Worm (Caenorhabditis elegans) whole organism, L1 larva: ENCODE results near the gene col-93.

Source experiments
- C04F5.9 ChIP-seq: sonication (generic microtip); optimal IDR thresholded peaks from 2 replicates; lab custom pipeline; 2016; ENCODE audit warnings: missing genetic modification characterization, missing compliant biosample characterization
- C16A3.4 ChIP-seq: fragments of 150-350 bp; optimal IDR thresholded peaks from 2 replicates; lab custom pipeline; 2014; ENCODE audit warnings: missing biosample characterization, missing genetic modification characterization
- C34B4.2 ChIP-seq: sonication (generic microtip); optimal IDR thresholded peaks from 2 replicates; lab custom pipeline; 2017; ENCODE audit warnings: mild to moderate bottlenecking, missing genetic modification characterization, missing compliant biosample characterization
- F16B12.6 ChIP-seq: fragments of 150-350 bp; optimal IDR thresholded peaks from 2 replicates; lab custom pipeline; 2014; ENCODE audit warnings: missing biosample characterization, missing genetic modification characterization
- Y116A8C.19 ChIP-seq: sonication (generic microtip); optimal IDR thresholded peaks from 2 replicates; lab custom pipeline; 2016; ENCODE audit warnings: missing compliant biosample characterization, missing genetic modification characterization, borderline replicate concordance
- ama-1 ChIP-seq: fragments of 150-350 bp; optimal IDR thresholded peaks from 2 replicates; lab custom pipeline; 2014
- blmp-1 ChIP-seq: fragments of 150-350 bp; optimal IDR thresholded peaks from 2 replicates; lab custom pipeline; 2014; ENCODE audit warnings: missing biosample characterization, missing genetic modification characterization
- ceh-8 ChIP-seq: fragments of 200-800 bp; sonication (Bioruptor generic); optimal IDR thresholded peaks from 2 replicates; lab custom pipeline; 2018; ENCODE audit warnings: mild to moderate bottlenecking, missing genetic modification characterization, moderate library complexity, missing compliant biosample characterization
- ceh-90 ChIP-seq: sonication (generic microtip); optimal IDR thresholded peaks from 2 replicates; lab custom pipeline; 2016; ENCODE audit warnings: missing genetic modification characterization, missing compliant biosample characterization
- egl-27 ChIP-seq, 2 experiments: fragments of 150-350 bp in 1 of 2; sonication (generic microtip); optimal IDR thresholded peaks; 3 replicates each; lab custom pipeline; 2017 to 2018; ENCODE audit warnings: missing biosample characterization in 2 of 2, missing genetic modification characterization in 2 of 2, missing genetic modification reagents in 2 of 2
- elt-2 ChIP-seq: sonication (generic microtip); optimal IDR thresholded peaks from 2 replicates; lab custom pipeline; 2016; ENCODE audit warnings: missing genetic modification characterization, mild to moderate bottlenecking, inconsistent platforms, missing compliant biosample characterization, missing genetic modification reagents
- fkh-8 ChIP-seq: sonication (generic microtip); optimal IDR thresholded peaks from 2 replicates; lab custom pipeline; 2016; ENCODE audit warnings: mild to moderate bottlenecking, missing genetic modification characterization, missing compliant biosample characterization
- fos-1 ChIP-seq: fragments of 150-350 bp; optimal IDR thresholded peaks from 2 replicates; lab custom pipeline; 2014; ENCODE audit warnings: missing biosample characterization, missing genetic modification characterization
- hlh-17 ChIP-seq: fragments of 200-800 bp; sonication (Bioruptor generic); optimal IDR thresholded peaks from 2 replicates; lab custom pipeline; 2018; ENCODE audit warnings: missing genetic modification characterization, mild to moderate bottlenecking, missing compliant biosample characterization, moderate library complexity, borderline replicate concordance
- hpl-2 ChIP-seq: fragments of 150-350 bp; optimal IDR thresholded peaks from 2 replicates; lab custom pipeline; 2014; ENCODE audit warnings: missing biosample characterization, missing genetic modification reagents, missing genetic modification characterization
- lin-14 ChIP-seq: fragments of 200-800 bp; sonication (Bioruptor generic); optimal IDR thresholded peaks from 2 replicates; lab custom pipeline; 2018; ENCODE audit warnings: mild to moderate bottlenecking, missing genetic modification characterization, moderate library complexity, missing compliant biosample characterization
- lin-15B ChIP-seq: fragments of 150-350 bp; sonication (generic microtip); optimal IDR thresholded peaks from 3 replicates; lab custom pipeline; 2014; ENCODE audit warnings: missing biosample characterization, missing genetic modification characterization
- lin-39 ChIP-seq: fragments of 150-350 bp; optimal IDR thresholded peaks from 2 replicates; lab custom pipeline; 2014; ENCODE audit warnings: missing biosample characterization, missing genetic modification reagents, missing genetic modification characterization
- lsy-2 ChIP-seq, 2 experiments: fragments of 150-350 bp; optimal IDR thresholded peaks; 2 replicates each; lab custom pipeline; 2014; ENCODE audit warnings: missing biosample characterization in 2 of 2, missing genetic modification characterization in 2 of 2
- nhr-11 ChIP-seq: fragments of 150-350 bp; optimal IDR thresholded peaks from 2 replicates; lab custom pipeline; 2014; ENCODE audit warnings: missing biosample characterization, missing genetic modification characterization
- nhr-12 ChIP-seq: sonication (generic microtip); optimal IDR thresholded peaks from 2 replicates; lab custom pipeline; 2017; ENCODE audit warnings: missing biosample characterization, missing genetic modification characterization
- nhr-19 ChIP-seq: fragments of 200-800 bp; sonication (Bioruptor generic); conservative IDR thresholded peaks from 2 replicates; pipeline ENCODE4 v1.3.6; 2022; ENCODE audit warnings: missing genetic modification characterization, missing compliant biosample characterization
- nhr-237 ChIP-seq: fragments of 150-350 bp; optimal IDR thresholded peaks from 2 replicates; lab custom pipeline; 2014; ENCODE audit warnings: missing biosample characterization, missing genetic modification characterization
- nhr-76 ChIP-seq: sonication (generic microtip); optimal IDR thresholded peaks from 2 replicates; lab custom pipeline; 2017; ENCODE audit warnings: missing biosample characterization, missing genetic modification characterization
- nhr-77 ChIP-seq: fragments of 150-350 bp; optimal IDR thresholded peaks from 2 replicates; lab custom pipeline; 2014; ENCODE audit warnings: missing biosample characterization, missing genetic modification characterization
- nhr-84 ChIP-seq: sonication (generic microtip); optimal IDR thresholded peaks from 2 replicates; lab custom pipeline; 2017; ENCODE audit warnings: missing biosample characterization, missing genetic modification characterization
- nhr-85 ChIP-seq: sonication (generic microtip); peaks from one replicate; lab custom pipeline; 2016; ENCODE audit warnings: missing genetic modification characterization, inconsistent platforms, missing compliant biosample characterization
- nhr-90 ChIP-seq: sonication (generic microtip); optimal IDR thresholded peaks from 2 replicates; lab custom pipeline; 2016; ENCODE audit warnings: mild to moderate bottlenecking, missing genetic modification characterization, missing compliant biosample characterization; ENCODE audit not compliant: poor library complexity
- pag-3 ChIP-seq: sonication (generic microtip); optimal IDR thresholded peaks from 2 replicates; lab custom pipeline; 2017; ENCODE audit warnings: missing genetic modification characterization, mild to moderate bottlenecking, missing compliant biosample characterization, antibody characterized with exemption, borderline replicate concordance; ENCODE audit not compliant: insufficient read depth
- pqm-1 ChIP-seq: sonication (generic microtip); optimal IDR thresholded peaks from 3 replicates; lab custom pipeline; 2017; ENCODE audit warnings: missing biosample characterization, missing genetic modification characterization
- rnt-1 ChIP-seq: sonication (generic microtip); optimal IDR thresholded peaks from 2 replicates; lab custom pipeline; 2016; ENCODE audit warnings: mild to moderate bottlenecking, missing genetic modification characterization, moderate library complexity, missing compliant biosample characterization
- snu-23 ChIP-seq: sonication (generic microtip); optimal IDR thresholded peaks from 2 replicates; lab custom pipeline; 2016; ENCODE audit warnings: missing genetic modification characterization, missing compliant biosample characterization
- sptf-1 ChIP-seq: fragments of 150-350 bp; optimal IDR thresholded peaks from 2 replicates; lab custom pipeline; 2014; ENCODE audit warnings: missing biosample characterization, missing genetic modification characterization
- sup-37 ChIP-seq: fragments of 200-800 bp; sonication (Bioruptor generic); optimal IDR thresholded peaks from 2 replicates; lab custom pipeline; 2018; ENCODE audit warnings: mild to moderate bottlenecking, missing genetic modification characterization, missing compliant biosample characterization
- swsn-7 ChIP-seq: sonication (generic microtip); optimal IDR thresholded peaks from 2 replicates; lab custom pipeline; 2016; ENCODE audit warnings: missing genetic modification characterization, missing compliant biosample characterization
- unc-86 ChIP-seq: sonication (generic microtip); optimal IDR thresholded peaks from 2 replicates; lab custom pipeline; 2016; ENCODE audit warnings: missing genetic modification characterization, missing compliant biosample characterization
- vab-15 ChIP-seq: sonication (generic microtip); optimal IDR thresholded peaks from 2 replicates; lab custom pipeline; 2017; ENCODE audit warnings: missing genotype, mild to moderate bottlenecking, missing genetic modification characterization, missing compliant biosample characterization
- zag-1 ChIP-seq: fragments of 150-350 bp; optimal IDR thresholded peaks from 2 replicates; lab custom pipeline; 2014; ENCODE audit warnings: missing biosample characterization, missing genetic modification characterization
- ztf-11 ChIP-seq, 2 experiments: sonication (generic microtip); optimal IDR thresholded peaks; 2 replicates each; lab custom pipeline; 2016 to 2017; ENCODE audit warnings: missing genetic modification characterization in 2 of 2, missing biosample characterization in 1 of 2, missing compliant biosample characterization in 1 of 2
- ztf-4 ChIP-seq: fragments of 150-350 bp; optimal IDR thresholded peaks from 2 replicates; lab custom pipeline; 2014; ENCODE audit warnings: missing biosample characterization, missing genetic modification characterization

col-93 gene

DNA sequence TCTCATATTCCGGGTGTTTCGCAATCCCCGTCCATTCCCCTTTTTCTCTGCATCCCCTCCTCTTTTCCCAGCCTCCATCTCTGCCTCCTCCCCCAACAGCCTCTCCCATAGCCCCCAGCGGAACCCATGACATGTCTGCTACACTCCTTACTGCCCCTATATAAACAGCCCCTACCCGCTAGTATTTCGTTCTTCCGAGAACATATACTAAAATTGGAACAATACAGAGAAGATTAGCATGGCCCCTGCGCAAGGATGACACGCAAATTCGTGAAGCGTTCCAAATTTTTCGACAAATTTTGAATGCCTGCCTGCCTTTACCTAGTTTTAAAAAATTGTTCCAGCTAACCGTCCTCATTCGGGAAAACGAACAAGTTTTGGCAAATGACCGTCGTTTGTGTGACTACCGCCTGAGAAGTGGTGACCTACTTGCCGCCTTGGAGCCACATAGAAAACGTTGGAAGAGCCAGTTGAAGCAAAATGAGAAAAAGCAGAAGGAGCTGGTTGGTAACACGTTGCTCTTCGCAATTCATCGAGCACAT is 4.2 kb upstream of the col-93 start (continued):
- TF ChIP-seq pag-3 (peak; percentile 75), nhr-84 (tag; lab: Kevin White, UChicago) (peak; percentile 76), elt-2 (tag; lab: Kevin White, UChicago) (peak; percentile 79), sptf-1 (no peak), Y116A8C.19 (tag; lab: Kevin White, UChicago) (peak; percentile 75), ceh-90 (tag; lab: Kevin White, UChicago) (peak; percentile 68), nhr-11 (tag; lab: Kevin White, UChicago) (peak; percentile 91), C16A3.4 (tag; lab: Kevin White, UChicago) (peak; percentile 95), sup-37 (peak; percentile 96), nhr-76 (tag; lab: Kevin White, UChicago) (peak; percentile 86), lin-14 (GFP tag; lab: Kevin White, UChicago) (peak; percentile 99), pqm-1 (tag; lab: Kevin White, UChicago) (peak; percentile 1), lin-15B (peak; percentile 53), ceh-8 (peak; percentile 97), blmp-1 (tag; lab: Kevin White, UChicago) (peak; percentile 83), egl-27 (tag; optimal IDR thresholded peaks at IDR 0.05; lab: Kevin White, UChicago) (peak; percentile 79 to 85), C34B4.2 (peak; percentile 38), swsn-7 (tag; lab: Kevin White, UChicago) (peak; percentile 98), nhr-237 (tag; lab: Kevin White, UChicago) (peak; percentile 80), nhr-90 (tag; lab: Kevin White, UChicago) (peak; percentile 98), fkh-8 (tag; lab: Kevin White, UChicago) (peak; percentile 96), C04F5.9 (peak; percentile 88), snu-23 (peak; percentile 98), rnt-1 (tag; lab: Kevin White, UChicago) (peak; percentile 96), F16B12.6 (peak; percentile 65), lsy-2 (tag; optimal IDR thresholded peaks at IDR 0.05; lab: Kevin White, UChicago) (peak; percentile 94), hpl-2 (peak; percentile 91), nhr-85 (tag; lab: Kevin White, UChicago) (peak; percentile 97), lin-39 (tag; lab: Kevin White, UChicago) (peak; percentile 91), hlh-17 (GFP tag; lab: Kevin White, UChicago) (no peak), vab-15 (tag; lab: Kevin White, UChicago) (peak; percentile 86), unc-86 (tag; lab: Kevin White, UChicago) (peak; percentile 97), nhr-77 (tag; lab: Kevin White, UChicago) (peak; percentile 95)

DNA sequence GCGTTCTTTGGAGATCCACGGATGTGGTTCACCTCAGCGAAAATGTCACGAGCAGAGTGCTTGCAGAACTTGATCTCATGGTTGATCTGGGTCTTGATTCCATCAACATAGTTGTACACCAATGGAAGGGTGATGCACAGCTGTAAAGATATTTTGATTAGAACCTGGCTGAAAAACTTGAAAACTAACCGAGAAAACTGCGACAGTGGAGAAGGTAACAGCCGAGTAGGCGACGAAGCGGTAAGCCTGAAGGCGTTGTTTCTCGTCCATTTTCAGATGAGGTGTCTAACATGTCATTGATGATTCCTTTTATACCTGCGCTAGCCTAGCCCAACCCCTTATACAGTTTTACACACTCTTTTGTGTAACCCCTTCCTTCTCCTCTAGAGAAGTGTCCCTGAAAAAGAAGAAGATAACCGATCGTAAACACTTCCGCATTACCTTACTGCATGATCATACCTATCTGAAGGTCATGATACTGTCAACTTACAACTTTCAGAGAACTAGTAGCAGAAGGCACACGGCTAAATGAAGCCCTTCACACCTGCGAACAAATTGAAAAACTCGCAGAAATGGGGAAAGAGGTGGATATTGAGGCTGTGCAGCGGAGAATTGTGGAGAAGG is 2.3 kb upstream of the col-93 start, which contains the start of gene col-94:
Gene col-94, minus strand, starts transcription at position 313 of the 624 bp plus-strand sequence.
- TF ChIP-seq fos-1 (tag; lab: Kevin White, UChicago) (no peak), ztf-4 (tag; lab: Kevin White, UChicago) (no peak), nhr-85 (tag; lab: Kevin White, UChicago) (peak; percentile 63), nhr-12 (tag; lab: Kevin White, UChicago) (no peak), ama-1 (no peak), nhr-19 (0 out of 2 replicates have a peak, but pooled peaks have one; percentile 5), zag-1 (tag; lab: Kevin White, UChicago) (no peak), pag-3 (no peak), snu-23 (peak; percentile 26), Y116A8C.19 (tag; lab: Kevin White, UChicago) (no peak), ztf-11 (tag; optimal IDR thresholded peaks at IDR 0.05; lab: Kevin White, UChicago) (no peak), lin-15B (no peak), lin-14 (GFP tag; lab: Kevin White, UChicago) (peak; percentile 51), pqm-1 (tag; lab: Kevin White, UChicago) (no peak)
